Worm (Caenorhabditis elegans) whole organism, late embryonic: ENCODE measurements around the gene srbc-43.
A peak's percentile ranks its signal among the peaks of the same experiment; 100 is the strongest.

Source experiments
- K02D7.2 ChIP-seq: sonication (generic microtip); optimal IDR thresholded peaks from 2 replicates; lab custom pipeline; 2017; ENCODE audit warnings: mild to moderate bottlenecking, missing genetic modification characterization, missing compliant biosample characterization
- K09A11.1 ChIP-seq: sonication (generic microtip); optimal IDR thresholded peaks from 2 replicates; lab custom pipeline; 2017; ENCODE audit warnings: antibody characterized with exemption, mild to moderate bottlenecking, missing genetic modification characterization, missing compliant biosample characterization; ENCODE audit not compliant: insufficient read depth
- ceh-14 ChIP-seq: sonication (generic microtip); optimal IDR thresholded peaks from 2 replicates; lab custom pipeline; 2016; ENCODE audit warnings: missing genotype, missing genetic modification characterization, missing compliant biosample characterization
- ceh-48 ChIP-seq: sonication (generic microtip); optimal IDR thresholded peaks from 2 replicates; lab custom pipeline; 2016; ENCODE audit warnings: missing genetic modification characterization, inconsistent platforms, missing compliant biosample characterization
- ceh-6 ChIP-seq: fragments of 200-800 bp; sonication (Bioruptor generic); optimal IDR thresholded peaks from 2 replicates; lab custom pipeline; 2018; ENCODE audit warnings: mild to moderate bottlenecking, missing genetic modification characterization, missing compliant biosample characterization
- che-1 ChIP-seq: sonication (generic microtip); optimal IDR thresholded peaks from 2 replicates; lab custom pipeline; 2016; ENCODE audit warnings: mild to moderate bottlenecking, missing genetic modification characterization, missing compliant biosample characterization
- dmd-4 ChIP-seq: sonication (generic microtip); optimal IDR thresholded peaks from 2 replicates; lab custom pipeline; 2016; ENCODE audit warnings: borderline replicate concordance, missing genetic modification characterization, missing compliant biosample characterization
- elt-2 ChIP-seq: sonication (generic microtip); optimal IDR thresholded peaks from 2 replicates; lab custom pipeline; 2016; ENCODE audit warnings: missing genetic modification reagents, missing genetic modification characterization, missing compliant biosample characterization
- ets-4 ChIP-seq: sonication (generic microtip); optimal IDR thresholded peaks from 2 replicates; lab custom pipeline; 2016; ENCODE audit warnings: missing genetic modification characterization, missing compliant biosample characterization
- eyg-1 ChIP-seq: sonication (generic microtip); optimal IDR thresholded peaks from 2 replicates; lab custom pipeline; 2016; ENCODE audit warnings: missing genotype, missing genetic modification characterization, missing compliant biosample characterization
- fax-1 ChIP-seq: sonication (generic microtip); optimal IDR thresholded peaks from 2 replicates; lab custom pipeline; 2016; ENCODE audit warnings: missing genotype, missing genetic modification characterization, missing compliant biosample characterization
- fkh-10 ChIP-seq: fragments of 150-350 bp; optimal IDR thresholded peaks from 2 replicates; lab custom pipeline; 2014; ENCODE audit warnings: missing biosample characterization, missing genetic modification reagents, missing genetic modification characterization
- fkh-6 ChIP-seq: sonication (generic microtip); optimal IDR thresholded peaks from 2 replicates; lab custom pipeline; 2016; ENCODE audit warnings: missing genetic modification characterization, missing compliant biosample characterization
- gmeb-2 ChIP-seq: sonication (generic microtip); optimal IDR thresholded peaks from 2 replicates; lab custom pipeline; 2016; ENCODE audit warnings: missing genetic modification characterization, inconsistent platforms, missing compliant biosample characterization
- hlh-15 ChIP-seq: sonication (generic microtip); optimal IDR thresholded peaks from 2 replicates; lab custom pipeline; 2016; ENCODE audit warnings: missing genetic modification characterization, missing compliant biosample characterization
- nhr-11 ChIP-seq: fragments of 150-350 bp; optimal IDR thresholded peaks from 2 replicates; lab custom pipeline; 2014; ENCODE audit warnings: missing biosample characterization, missing genetic modification characterization
- npax-4 ChIP-seq: sonication (generic microtip); optimal IDR thresholded peaks from 2 replicates; lab custom pipeline; 2016; ENCODE audit warnings: missing genetic modification characterization, missing compliant biosample characterization
- odd-2 ChIP-seq: sonication (generic microtip); optimal IDR thresholded peaks from 2 replicates; lab custom pipeline; 2017; ENCODE audit warnings: antibody characterized with exemption, mild to moderate bottlenecking, missing genetic modification characterization, missing compliant biosample characterization
- pat-9 ChIP-seq: fragments of 200-800 bp; sonication (Bioruptor generic); optimal IDR thresholded peaks from 2 replicates; lab custom pipeline; 2018; ENCODE audit warnings: mild to moderate bottlenecking, missing genetic modification characterization, moderate library complexity, missing compliant biosample characterization
- pax-1 ChIP-seq: fragments of 150-350 bp; optimal IDR thresholded peaks from 2 replicates; lab custom pipeline; 2014; ENCODE audit warnings: missing biosample characterization, missing genetic modification characterization
- pha-4 ChIP-seq: fragments of 150-350 bp; optimal IDR thresholded peaks from 2 replicates; lab custom pipeline; 2018; ENCODE audit warnings: missing biosample characterization, missing genetic modification reagents, missing genetic modification characterization
- pqm-1 ChIP-seq: sonication (generic microtip); optimal IDR thresholded peaks from 2 replicates; lab custom pipeline; 2016; ENCODE audit warnings: missing genetic modification characterization, missing compliant biosample characterization
- rnt-1 ChIP-seq: sonication (generic microtip); optimal IDR thresholded peaks from 2 replicates; lab custom pipeline; 2016; ENCODE audit warnings: missing genetic modification characterization, missing compliant biosample characterization
- sdc-2 ChIP-seq: sonication (generic microtip); optimal IDR thresholded peaks from 2 replicates; lab custom pipeline; 2016; ENCODE audit warnings: missing genotype, missing genetic modification characterization, missing compliant biosample characterization
- sox-4 ChIP-seq: sonication (generic microtip); optimal IDR thresholded peaks from 2 replicates; lab custom pipeline; 2017; ENCODE audit warnings: mild to moderate bottlenecking, missing genetic modification characterization, inconsistent platforms, missing compliant biosample characterization
- unc-42 ChIP-seq: sonication (generic microtip); optimal IDR thresholded peaks from 2 replicates; lab custom pipeline; 2016; ENCODE audit warnings: missing genotype, missing genetic modification characterization, missing compliant biosample characterization
- zip-5 ChIP-seq: sonication (generic microtip); optimal IDR thresholded peaks from 2 replicates; lab custom pipeline; 2016; ENCODE audit warnings: missing genetic modification characterization, missing compliant biosample characterization
- ztf-16 ChIP-seq: sonication (generic microtip); optimal IDR thresholded peaks from 2 replicates; lab custom pipeline; 2017; ENCODE audit warnings: missing genetic modification characterization, missing compliant biosample characterization

Gene srbc-43

DNA sequence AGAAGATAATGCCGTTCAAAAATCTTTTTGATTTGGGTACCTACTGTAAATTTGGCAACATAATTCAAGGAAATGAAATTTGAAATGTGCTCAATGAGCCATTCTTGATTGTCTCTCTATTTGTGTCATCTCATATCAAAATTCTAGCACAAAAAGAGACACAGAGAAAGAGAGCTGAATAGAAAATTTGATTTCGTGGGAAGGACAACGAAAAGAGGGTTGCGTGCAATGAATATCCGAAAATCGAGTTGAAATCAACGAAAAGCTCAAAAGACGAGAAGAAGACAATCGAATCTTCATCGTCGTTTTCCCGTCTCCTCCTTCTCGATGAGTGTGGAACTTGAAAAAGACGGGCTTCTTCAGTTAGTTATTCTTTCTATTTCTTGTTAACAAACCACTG is 42.5 kb downstream of the srbc-43 start, which contains the start of gene C15C8.5:
Gene C15C8.5 (plus strand): TSS at position 152 of the 400 bp plus-strand sequence.
- TF ChIP-seq npax-4, result no peak
- TF ChIP-seq unc-42 (tag; lab: Kevin White, UChicago), result peak; percentile 97

DNA sequence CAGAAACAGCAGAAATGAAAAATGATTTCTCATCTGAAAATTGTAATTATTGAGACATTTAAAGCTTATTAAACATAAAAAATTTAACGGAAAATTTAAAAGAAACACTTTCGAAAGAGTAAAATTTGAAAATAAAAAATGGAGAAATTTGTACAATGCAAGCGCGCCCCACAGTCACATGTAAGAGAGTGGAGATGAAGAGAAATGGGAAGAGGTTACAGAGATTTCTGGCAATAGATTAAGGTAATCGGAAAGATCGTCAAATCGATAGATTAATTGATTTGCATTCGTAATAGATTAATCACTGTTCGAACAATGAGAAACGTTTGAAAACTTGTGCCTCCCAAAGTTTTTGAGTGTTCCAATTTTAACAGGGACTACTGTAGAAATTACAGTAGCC is 42.9 kb downstream of the srbc-43 start, which contains the start of gene C15C8.4:
Gene C15C8.4 (minus strand): TSS at position 33 of the 400 bp plus-strand sequence.
- TF ChIP-seq che-1 (tag; lab: Kevin White, UChicago), result no peak
- no peak for TF ChIP-seq ets-4 (tag; lab: Kevin White, UChicago)
- no peak for TF ChIP-seq dmd-4 (tag; lab: Kevin White, UChicago)
- TF ChIP-seq sdc-2 (tag; lab: Kevin White, UChicago), result no peak
- TF ChIP-seq eyg-1 (tag; lab: Kevin White, UChicago), result no peak
- no peak for TF ChIP-seq rnt-1 (tag; lab: Kevin White, UChicago)
- no peak for TF ChIP-seq ceh-48 (tag; lab: Kevin White, UChicago)
- no peak for TF ChIP-seq fax-1
- no peak for TF ChIP-seq K02D7.2 (tag; lab: Kevin White, UChicago)
- no peak for TF ChIP-seq pqm-1 (tag; lab: Kevin White, UChicago)
- no peak for TF ChIP-seq fkh-6 (tag; lab: Kevin White, UChicago)

- TF ChIP-seq elt-2 (tag; lab: Kevin White, UChicago) (peak; percentile 74), fkh-10 (GFP tag; lab: Kevin White, UChicago) (no peak)
Measured at ce11 chrV:12744979-12745378, 45.3 kb downstream of the srbc-43 start, which contains the start of gene C15C8.7. Gene C15C8.7 (minus strand): TSS chrV:12745050.

DNA sequence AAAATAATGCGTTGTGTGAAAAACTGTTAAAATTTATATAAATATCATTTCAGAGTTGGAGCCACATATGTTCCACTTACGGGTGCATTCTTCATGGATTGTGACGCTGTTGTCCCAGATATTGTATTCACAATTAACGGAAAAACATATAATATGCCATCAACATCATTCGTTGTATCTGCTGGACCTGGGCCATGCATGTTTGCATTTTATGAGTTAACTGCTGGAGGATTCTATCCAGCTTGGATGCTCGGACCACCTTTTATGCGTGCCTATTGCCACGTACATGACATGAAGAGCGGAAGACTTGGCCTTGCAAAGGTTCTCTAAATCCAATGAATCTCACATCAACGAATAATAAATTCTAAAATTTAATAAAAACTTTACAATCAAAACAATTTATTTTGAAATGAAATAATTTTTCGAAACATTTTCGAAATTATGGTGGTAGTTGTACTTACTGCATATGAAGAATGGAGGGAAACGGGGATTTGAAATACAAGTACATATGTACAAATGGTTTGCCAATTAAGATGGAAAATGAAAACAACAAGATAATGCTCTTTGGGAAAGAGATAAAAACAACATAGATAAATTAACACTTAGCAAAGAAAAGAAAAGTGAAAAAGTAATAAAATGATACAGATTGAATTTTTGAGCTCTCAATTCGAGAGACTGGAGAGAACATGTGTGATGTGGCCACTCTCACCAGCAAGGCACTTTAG is 46.4 kb downstream of the srbc-43 start:
- no peak for TF ChIP-seq nhr-11
- TF ChIP-seq rnt-1 (tag; lab: Kevin White, UChicago), result no peak
- no peak for TF ChIP-seq pqm-1 (tag; lab: Kevin White, UChicago)
- no peak for TF ChIP-seq zip-5 (tag; lab: Kevin White, UChicago)
- no peak for TF ChIP-seq pha-4 (tag; lab: Kevin White, UChicago)
- TF ChIP-seq ztf-16, result no peak
- no peak for TF ChIP-seq che-1 (tag; lab: Kevin White, UChicago)
- no peak for TF ChIP-seq K09A11.1 (tag; lab: Kevin White, UChicago)
- no peak for TF ChIP-seq hlh-15
- no peak for TF ChIP-seq dmd-4 (tag; lab: Kevin White, UChicago)
- no peak for TF ChIP-seq gmeb-2 (tag; lab: Kevin White, UChicago)
- no peak for TF ChIP-seq sox-4 (tag; lab: Kevin White, UChicago)
- no peak for TF ChIP-seq sdc-2 (tag; lab: Kevin White, UChicago)
- no peak for TF ChIP-seq odd-2 (tag; lab: Kevin White, UChicago)
- TF ChIP-seq ceh-6, result no peak
- TF ChIP-seq ceh-14 (tag; lab: Kevin White, UChicago), result no peak
- TF ChIP-seq pat-9 (tag; lab: Kevin White, UChicago), result no peak

DNA sequence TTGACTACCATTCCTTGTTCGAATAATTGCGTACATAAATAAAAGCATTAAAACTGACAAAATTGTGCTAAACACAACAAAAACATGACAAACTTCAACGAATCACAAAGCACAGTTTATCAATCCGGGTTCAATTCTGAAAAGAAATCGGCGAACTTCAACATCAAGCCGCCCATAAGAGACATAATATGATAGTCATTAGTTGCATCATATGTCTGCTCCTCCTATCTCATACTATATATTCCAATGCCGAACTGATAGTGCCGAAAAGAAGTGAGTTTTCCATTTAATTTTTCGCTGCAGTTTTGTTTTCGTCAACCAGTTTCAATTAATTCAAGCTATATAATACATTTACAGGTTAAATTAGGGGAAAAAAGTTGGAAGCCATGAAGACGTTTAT is 48.6 kb downstream of the srbc-43 start, which contains the start of gene hrg-7:
Gene hrg-7 (plus strand): TSS at position 358 of the 400 bp plus-strand sequence.
- TF ChIP-seq pax-1 (tag; lab: Kevin White, UChicago), result no peak
